Fruit fly (Drosophila melanogaster): ENCODE data around the gene Flacc.

The Flacc gene

dm6 chrX:18848338-18849021, 45.0 kb downstream of the Flacc start, which contains the start of gene shop (continued):
- peak; percentile 64 for TF ChIP-seq CG13624 (GFP tag; optimal IDR thresholded peaks at IDR 0.05)
- TF ChIP-seq Lim3 (GFP tag; IDR thresholded peaks at IDR 0.05), result no peak
- no peak for TF ChIP-seq da (GFP tag; optimal IDR thresholded peaks at IDR 0.05)
- peak; percentile 60; the same call in 1 of the 2 replicates for TF ChIP-seq vvl (GFP tag; IDR thresholded peaks at IDR 0.05)
- TF ChIP-seq ase (GFP tag; IDR thresholded peaks at IDR 0.05), result peak; percentile 71; the same call in 1 of the 3 replicates
- peak; percentile 68 for TF ChIP-seq trem (tag; optimal IDR thresholded peaks at IDR 0.05)
- peak; percentile 50 for TF ChIP-seq CG3995 (GFP tag; optimal IDR thresholded peaks at IDR 0.05)
- TF ChIP-seq wek (GFP tag; optimal IDR thresholded peaks at IDR 0.05), result peak; percentile 46
- TF ChIP-seq pita (GFP tag; optimal IDR thresholded peaks at IDR 0.05), result no peak
- peak; percentile 86 for TF ChIP-seq Dek (tag; optimal IDR thresholded peaks at IDR 0.05)
- TF ChIP-seq D19B (GFP tag; optimal IDR thresholded peaks at IDR 0.05), result peak; percentile 80
- TF ChIP-seq kah (GFP tag; optimal IDR thresholded peaks at IDR 0.05), result no peak
- peak; percentile 28 for TF ChIP-seq oc (tag; optimal IDR thresholded peaks at IDR 0.05)
- peak; percentile 77 for TF ChIP-seq fu2 (GFP tag; optimal IDR thresholded peaks at IDR 0.05)
- no peak for TF ChIP-seq Oaz (GFP tag; IDR thresholded peaks at IDR 0.05)
- peak; percentile 77 for TF ChIP-seq CG5245 (GFP tag; optimal IDR thresholded peaks at IDR 0.05)
- no peak for TF ChIP-seq CG16779 (GFP tag; IDR thresholded peaks at IDR 0.05)
- peak; percentile 75 for TF ChIP-seq CrebB (tag; optimal IDR thresholded peaks at IDR 0.05)
- TF ChIP-seq cato (GFP tag; optimal IDR thresholded peaks at IDR 0.05; ENCODE audit: borderline replicate concordance), result peak; percentile 75
- TF ChIP-seq CG9797 (GFP tag; optimal IDR thresholded peaks at IDR 0.05), result no peak
- peak; percentile 86 for TF ChIP-seq Hr3 (GFP tag; optimal IDR thresholded peaks at IDR 0.05)
- TF ChIP-seq knrl (GFP tag; IDR thresholded peaks at IDR 0.05; ENCODE audit: partially characterized antibody), result peak; percentile 44; the same call in 1 of the 3 replicates
- TF ChIP-seq sr (GFP tag; IDR thresholded peaks at IDR 0.05), result 0 out of 3 replicates have a peak, but pooled peaks have one; percentile 34
- TF ChIP-seq Hey (tag; optimal IDR thresholded peaks at IDR 0.05), result peak; percentile 2
- peak; percentile 64 for TF ChIP-seq B-H2 (GFP tag; optimal IDR thresholded peaks at IDR 0.05)
- peak; percentile 91 for TF ChIP-seq CG8924 (tag; optimal IDR thresholded peaks at IDR 0.05)
- TF ChIP-seq pho (GFP tag; optimal IDR thresholded peaks at IDR 0.05), result peak; percentile 84
- TF ChIP-seq Dll (GFP tag; IDR thresholded peaks at IDR 0.05; ENCODE audit: partially characterized antibody), result peak; percentile 59; the same call in 2 of the 4 replicates
- TF ChIP-seq CG32532 (GFP tag; IDR thresholded peaks at IDR 0.05), result peak; percentile 63; the same call in 1 of the 2 replicates
- peak; percentile 54 for TF ChIP-seq CG1792 (GFP tag; optimal IDR thresholded peaks at IDR 0.05)
- peak; percentile 86 for TF ChIP-seq fd96Cb (tag; optimal IDR thresholded peaks at IDR 0.05)
- no peak for TF ChIP-seq btn (GFP tag; optimal IDR thresholded peaks at IDR 0.05)
- TF ChIP-seq CG4820 (GFP tag; optimal IDR thresholded peaks at IDR 0.05), result peak; percentile 75
- peak; percentile 4 for TF ChIP-seq CG7271 (tag; optimal IDR thresholded peaks at IDR 0.05)
- TF ChIP-seq Sry-β (GFP tag; optimal IDR thresholded peaks at IDR 0.05), result no peak
- TF ChIP-seq Spps (tag; optimal IDR thresholded peaks at IDR 0.05), result peak; percentile 49
- TF ChIP-seq CG33213 (GFP tag; optimal IDR thresholded peaks at IDR 0.05), result peak; percentile 59
- peak; percentile 84 for TF ChIP-seq unpg (GFP tag; optimal IDR thresholded peaks at IDR 0.05)
- TF ChIP-seq sd (tag; optimal IDR thresholded peaks at IDR 0.05), result peak; percentile 58
- peak; percentile 70 for TF ChIP-seq CG10654 (GFP tag; optimal IDR thresholded peaks at IDR 0.05)
- no peak for TF ChIP-seq aop (GFP tag; IDR thresholded peaks at IDR 0.05)
- no peak for TF ChIP-seq CG7745 (tag; optimal IDR thresholded peaks at IDR 0.05)
- TF ChIP-seq CTCF (GFP tag; optimal IDR thresholded peaks at IDR 0.05), result no peak
- TF ChIP-seq Taf1 (GFP tag; IDR thresholded peaks at IDR 0.05), result no peak
- 0 out of 2 replicates have a peak, but pooled peaks have one; percentile 46 for TF ChIP-seq CG42726 (GFP tag; IDR thresholded peaks at IDR 0.05; ENCODE audit: partially characterized antibody)
- no peak; the same call in 2 of the 3 replicates for TF ChIP-seq CG7963 (GFP tag; IDR thresholded peaks at IDR 0.05; ENCODE audit: partially characterized antibody)
- no peak for TF ChIP-seq br (optimal IDR thresholded peaks at IDR 0.05)
- TF ChIP-seq CG10209 (GFP tag; optimal IDR thresholded peaks at IDR 0.05), result peak; percentile 83
- TF ChIP-seq stwl (tag; optimal IDR thresholded peaks at IDR 0.05), result no peak
- peak; percentile 59 for TF ChIP-seq CG30431 (GFP tag; optimal IDR thresholded peaks at IDR 0.05)
